Worm (Caenorhabditis elegans) whole organism, late embryonic: ENCODE measurements around the gene lin-25.
A peak's percentile ranks its signal among the peaks of the same experiment; 100 is the strongest.

Source experiments
- F13H6.1 ChIP-seq: sonication (generic microtip); optimal IDR thresholded peaks from 2 replicates; lab custom pipeline; 2016; ENCODE audit warnings: missing genetic modification characterization, missing compliant biosample characterization
- K02D7.2 ChIP-seq: sonication (generic microtip); optimal IDR thresholded peaks from 2 replicates; lab custom pipeline; 2017; ENCODE audit warnings: mild to moderate bottlenecking, missing genetic modification characterization, missing compliant biosample characterization
- K09A11.1 ChIP-seq: sonication (generic microtip); optimal IDR thresholded peaks from 2 replicates; lab custom pipeline; 2017; ENCODE audit warnings: antibody characterized with exemption, mild to moderate bottlenecking, missing genetic modification characterization, missing compliant biosample characterization; ENCODE audit not compliant: insufficient read depth
- Y22D7AL.16 ChIP-seq: sonication (generic microtip); optimal IDR thresholded peaks from 2 replicates; lab custom pipeline; 2016; ENCODE audit warnings: missing genetic modification characterization, missing compliant biosample characterization
- ceh-18 ChIP-seq: sonication (generic microtip); optimal IDR thresholded peaks from 2 replicates; lab custom pipeline; 2016; ENCODE audit warnings: missing genetic modification characterization, missing compliant biosample characterization
- ceh-19 ChIP-seq: fragments of 200-800 bp; sonication (Bioruptor generic); optimal IDR thresholded peaks from 2 replicates; lab custom pipeline; 2018; ENCODE audit warnings: mild to moderate bottlenecking, missing genetic modification characterization, missing compliant biosample characterization
- ceh-2 ChIP-seq: sonication (generic microtip); optimal IDR thresholded peaks from 2 replicates; lab custom pipeline; 2016; ENCODE audit warnings: missing genotype, missing genetic modification characterization, missing compliant biosample characterization
- ceh-24 ChIP-seq: sonication (generic microtip); optimal IDR thresholded peaks from 2 replicates; lab custom pipeline; 2016; ENCODE audit warnings: mild to moderate bottlenecking, missing genetic modification characterization, missing compliant biosample characterization
- ceh-34 ChIP-seq: sonication (generic microtip); optimal IDR thresholded peaks from 2 replicates; lab custom pipeline; 2016; ENCODE audit warnings: mild to moderate bottlenecking, missing genetic modification characterization, missing compliant biosample characterization
- ceh-48 ChIP-seq: sonication (generic microtip); optimal IDR thresholded peaks from 2 replicates; lab custom pipeline; 2016; ENCODE audit warnings: missing genetic modification characterization, inconsistent platforms, missing compliant biosample characterization
- ceh-6 ChIP-seq: fragments of 200-800 bp; sonication (Bioruptor generic); optimal IDR thresholded peaks from 2 replicates; lab custom pipeline; 2018; ENCODE audit warnings: mild to moderate bottlenecking, missing genetic modification characterization, missing compliant biosample characterization
- ceh-9 ChIP-seq: sonication (generic microtip); optimal IDR thresholded peaks from 2 replicates; lab custom pipeline; 2016; ENCODE audit warnings: mild to moderate bottlenecking, missing genetic modification characterization, inconsistent platforms, missing compliant biosample characterization
- che-1 ChIP-seq: sonication (generic microtip); optimal IDR thresholded peaks from 2 replicates; lab custom pipeline; 2016; ENCODE audit warnings: mild to moderate bottlenecking, missing genetic modification characterization, missing compliant biosample characterization
- dmd-4 ChIP-seq: sonication (generic microtip); optimal IDR thresholded peaks from 2 replicates; lab custom pipeline; 2016; ENCODE audit warnings: borderline replicate concordance, missing genetic modification characterization, missing compliant biosample characterization
- dve-1 ChIP-seq: sonication (generic microtip); optimal IDR thresholded peaks from 2 replicates; lab custom pipeline; 2017; ENCODE audit warnings: antibody characterized with exemption, mild to moderate bottlenecking, missing genetic modification characterization, missing compliant biosample characterization
- elt-2 ChIP-seq: sonication (generic microtip); optimal IDR thresholded peaks from 2 replicates; lab custom pipeline; 2016; ENCODE audit warnings: missing genetic modification reagents, missing genetic modification characterization, missing compliant biosample characterization
- ets-4 ChIP-seq: sonication (generic microtip); optimal IDR thresholded peaks from 2 replicates; lab custom pipeline; 2016; ENCODE audit warnings: missing genetic modification characterization, missing compliant biosample characterization
- fax-1 ChIP-seq: sonication (generic microtip); optimal IDR thresholded peaks from 2 replicates; lab custom pipeline; 2016; ENCODE audit warnings: missing genotype, missing genetic modification characterization, missing compliant biosample characterization
- fkh-6 ChIP-seq: sonication (generic microtip); optimal IDR thresholded peaks from 2 replicates; lab custom pipeline; 2016; ENCODE audit warnings: missing genetic modification characterization, missing compliant biosample characterization
- hlh-13 ChIP-seq: fragments of 200-800 bp; sonication (Bioruptor generic); optimal IDR thresholded peaks from 2 replicates; lab custom pipeline; 2018; ENCODE audit warnings: mild to moderate bottlenecking, missing genetic modification characterization, missing compliant biosample characterization
- hlh-15 ChIP-seq: sonication (generic microtip); optimal IDR thresholded peaks from 2 replicates; lab custom pipeline; 2016; ENCODE audit warnings: missing genetic modification characterization, missing compliant biosample characterization
- hlh-30 ChIP-seq: sonication (generic microtip); optimal IDR thresholded peaks from 2 replicates; lab custom pipeline; 2017; ENCODE audit warnings: antibody characterized with exemption, missing genetic modification characterization, missing compliant biosample characterization; ENCODE audit not compliant: insufficient read depth
- hlh-6 ChIP-seq: sonication (generic microtip); optimal IDR thresholded peaks from 2 replicates; lab custom pipeline; 2016; ENCODE audit warnings: missing genotype, missing genetic modification characterization, missing compliant biosample characterization
- hlh-8 ChIP-seq: sonication (generic microtip); optimal IDR thresholded peaks from 2 replicates; lab custom pipeline; 2016; ENCODE audit warnings: missing genotype, missing genetic modification characterization, missing compliant biosample characterization
- lim-6 ChIP-seq: sonication (generic microtip); optimal IDR thresholded peaks from 2 replicates; lab custom pipeline; 2016; ENCODE audit warnings: missing genetic modification characterization, missing compliant biosample characterization
- mec-3 ChIP-seq: sonication (generic microtip); optimal IDR thresholded peaks from 2 replicates; lab custom pipeline; 2016; ENCODE audit warnings: borderline replicate concordance, missing genetic modification characterization, missing compliant biosample characterization
- nfya-1 ChIP-seq: sonication (generic microtip); optimal IDR thresholded peaks from 2 replicates; lab custom pipeline; 2017; ENCODE audit warnings: missing genetic modification characterization, mild to moderate bottlenecking, missing compliant biosample characterization, antibody characterized with exemption, moderate library complexity
- nhr-11 ChIP-seq: fragments of 150-350 bp; optimal IDR thresholded peaks from 2 replicates; lab custom pipeline; 2014; ENCODE audit warnings: missing biosample characterization, missing genetic modification characterization
- nhr-232 ChIP-seq: sonication (generic microtip); optimal IDR thresholded peaks from 2 replicates; lab custom pipeline; 2016; ENCODE audit warnings: missing genetic modification characterization, missing compliant biosample characterization
- npax-4 ChIP-seq: sonication (generic microtip); optimal IDR thresholded peaks from 2 replicates; lab custom pipeline; 2016; ENCODE audit warnings: missing genetic modification characterization, missing compliant biosample characterization
- odd-2 ChIP-seq: sonication (generic microtip); optimal IDR thresholded peaks from 2 replicates; lab custom pipeline; 2017; ENCODE audit warnings: antibody characterized with exemption, mild to moderate bottlenecking, missing genetic modification characterization, missing compliant biosample characterization
- pag-3 ChIP-seq: sonication (generic microtip); optimal IDR thresholded peaks from 2 replicates; lab custom pipeline; 2016; ENCODE audit warnings: missing compliant biosample characterization, missing genetic modification characterization, borderline replicate concordance
- pax-1 ChIP-seq: fragments of 150-350 bp; optimal IDR thresholded peaks from 2 replicates; lab custom pipeline; 2014; ENCODE audit warnings: missing biosample characterization, missing genetic modification characterization
- pros-1 ChIP-seq: fragments of 150-350 bp; optimal IDR thresholded peaks from 2 replicates; lab custom pipeline; 2014; ENCODE audit warnings: missing biosample characterization, missing genetic modification reagents, missing genetic modification characterization
- ref-2 ChIP-seq: sonication (generic microtip); optimal IDR thresholded peaks from 2 replicates; lab custom pipeline; 2016; ENCODE audit warnings: missing genetic modification characterization, missing compliant biosample characterization
- sdc-2 ChIP-seq: sonication (generic microtip); optimal IDR thresholded peaks from 2 replicates; lab custom pipeline; 2016; ENCODE audit warnings: missing genotype, missing genetic modification characterization, missing compliant biosample characterization
- sox-2 ChIP-seq: fragments of 200-800 bp; sonication (Bioruptor generic); IDR thresholded peaks from 2 replicates; pipeline ENCODE4 v1.3.6; 2022; ENCODE audit warnings: missing genetic modification reagents, missing genetic modification characterization, missing compliant biosample characterization
- sox-4 ChIP-seq: sonication (generic microtip); optimal IDR thresholded peaks from 2 replicates; lab custom pipeline; 2017; ENCODE audit warnings: mild to moderate bottlenecking, missing genetic modification characterization, inconsistent platforms, missing compliant biosample characterization
- tbx-7 ChIP-seq: sonication (generic microtip); optimal IDR thresholded peaks from 2 replicates; lab custom pipeline; 2016; ENCODE audit warnings: missing genotype, missing genetic modification characterization, missing compliant biosample characterization
- ttx-3 ChIP-seq: sonication (generic microtip); optimal IDR thresholded peaks from 2 replicates; lab custom pipeline; 2016; ENCODE audit warnings: missing genetic modification reagents, missing genetic modification characterization, missing compliant biosample characterization
- unc-3 ChIP-seq, 2 experiments: fragments of 200-800 bp in 1 of 2; sonication (Bioruptor generic) in 1 of 2; sonication (generic microtip) in 1 of 2; conservative IDR thresholded peaks in 1 of 2; optimal IDR thresholded peaks in 1 of 2; 2 replicates each; pipeline versions ENCODE4 v1.3.6 to Lab custom; 2016 to 2022; ENCODE audit warnings: missing compliant biosample characterization in 2 of 2, missing genetic modification characterization in 2 of 2, missing genetic modification reagents in 1 of 2
- unc-42 ChIP-seq: sonication (generic microtip); optimal IDR thresholded peaks from 2 replicates; lab custom pipeline; 2016; ENCODE audit warnings: missing genotype, missing genetic modification characterization, missing compliant biosample characterization
- ztf-16 ChIP-seq: sonication (generic microtip); optimal IDR thresholded peaks from 2 replicates; lab custom pipeline; 2017; ENCODE audit warnings: missing genetic modification characterization, missing compliant biosample characterization

The lin-25 gene

ce11 chrV:12629743-12630142, 20.0 kb upstream of the lin-25 start, which contains the start of gene F56H9.6:
TSS of gene F56H9.6 (minus strand) at chrV:12629843.
- no peak for TF ChIP-seq elt-2
- no peak for TF ChIP-seq ztf-16
- no peak for TF ChIP-seq ceh-19 (GFP tag; lab: Kevin White, UChicago)
- TF ChIP-seq che-1 (tag; lab: Kevin White, UChicago) = no peak
- no peak for TF ChIP-seq ceh-6
- no peak for TF ChIP-seq pros-1 (tag; lab: Kevin White, UChicago)
- no peak for TF ChIP-seq ceh-48 (tag; lab: Kevin White, UChicago)
- TF ChIP-seq pag-3 = no peak
- TF ChIP-seq hlh-8 = no peak
- no peak for TF ChIP-seq ceh-18
- TF ChIP-seq npax-4 (tag; lab: Kevin White, UChicago) = no peak
- TF ChIP-seq hlh-13 (GFP tag; lab: Kevin White, UChicago) = no peak
- TF ChIP-seq mec-3 (tag; lab: Kevin White, UChicago) = no peak
- no peak for TF ChIP-seq hlh-6 (tag; lab: Kevin White, UChicago)
- TF ChIP-seq ceh-2 (tag; lab: Kevin White, UChicago) = no peak

- no peak for TF ChIP-seq fkh-6
- no peak for TF ChIP-seq Y22D7AL.16 (tag; lab: Kevin White, UChicago)
- no peak for TF ChIP-seq F13H6.1
- TF ChIP-seq nhr-232 (tag; lab: Kevin White, UChicago) = no peak
- no peak for TF ChIP-seq pag-3
- TF ChIP-seq hlh-13 (GFP tag; lab: Kevin White, UChicago) = no peak
- no peak for TF ChIP-seq hlh-15
- no peak for TF ChIP-seq ceh-34
- TF ChIP-seq ceh-24 (tag; lab: Kevin White, UChicago) = no peak
These were observed 17.7 kb upstream of the lin-25 start, which contains the start of gene srx-113 for ce11 chrV:12632048-12632447. TSS of gene srx-113 (minus strand) at chrV:12632148.

ce11 chrV:12633046-12633445, 16.7 kb upstream of the lin-25 start:
- TF ChIP-seq nhr-11 (tag; lab: Kevin White, UChicago) = no peak
- TF ChIP-seq Y22D7AL.16 (tag; lab: Kevin White, UChicago) = no peak
- TF ChIP-seq sox-4 (tag; lab: Kevin White, UChicago) = peak; percentile 36
- no peak for TF ChIP-seq tbx-7

ce11 chrV:12634050-12634449, 15.7 kb upstream of the lin-25 start:
- no peak for TF ChIP-seq hlh-15
- peak; percentile 93 for TF ChIP-seq elt-2

DNA sequence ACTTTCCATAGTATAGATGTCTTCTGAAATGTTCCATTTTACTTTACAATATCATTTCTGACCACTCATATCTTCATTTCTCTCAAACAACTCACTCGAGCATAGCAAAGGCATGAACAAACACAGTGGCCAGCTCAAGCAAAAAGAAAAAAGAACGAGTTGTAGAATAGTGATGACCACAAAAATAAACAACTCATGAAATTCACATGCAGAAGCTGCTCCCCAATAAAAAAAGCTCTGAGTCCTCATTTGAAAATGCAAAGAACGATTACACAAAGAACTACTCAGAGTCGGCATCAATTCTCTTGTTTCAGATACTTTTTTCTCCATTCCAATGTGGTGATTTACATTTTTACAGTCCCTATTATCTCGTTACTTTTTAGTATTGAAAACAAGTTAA, 15.0 kb upstream of the lin-25 start:
- TF ChIP-seq ets-4 = no peak
- no peak for TF ChIP-seq ref-2 (tag; lab: Kevin White, UChicago)
- TF ChIP-seq K09A11.1 (tag; lab: Kevin White, UChicago) = no peak
- no peak for TF ChIP-seq fax-1 (tag; lab: Kevin White, UChicago)
- no peak for TF ChIP-seq ceh-34
- TF ChIP-seq dmd-4 (tag; lab: Kevin White, UChicago) = no peak
- no peak for TF ChIP-seq sox-2 (GFP tag; lab: Robert Waterston, UW)
- no peak for TF ChIP-seq ceh-9 (tag; lab: Kevin White, UChicago)
- TF ChIP-seq ztf-16 = no peak
- TF ChIP-seq unc-42 = no peak
- TF ChIP-seq K02D7.2 (tag; lab: Kevin White, UChicago) = no peak
- TF ChIP-seq ttx-3 (tag; lab: Kevin White, UChicago) = no peak

DNA sequence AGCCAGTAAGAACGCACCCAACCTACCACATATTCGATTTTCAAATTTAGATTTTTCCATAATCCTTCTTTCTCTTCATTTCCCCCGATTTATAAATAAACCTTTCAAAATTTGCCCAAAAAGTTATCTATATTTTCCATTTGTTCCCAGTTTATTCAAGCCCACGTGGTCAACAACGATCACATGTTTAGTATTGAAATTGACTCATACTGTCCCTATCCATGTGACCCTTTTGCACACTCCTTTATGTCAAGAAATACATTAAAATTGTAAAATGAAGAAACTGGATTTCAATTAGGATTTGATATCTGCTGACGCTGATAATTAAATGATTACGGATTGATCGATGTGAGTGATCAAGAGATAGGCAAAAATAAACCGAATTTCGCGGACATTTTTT, 14.5 kb upstream of the lin-25 start:
- TF ChIP-seq lim-6 (tag; lab: Kevin White, UChicago) (no peak), unc-3 (GFP tag; conservative IDR thresholded peaks at IDR 0.05; lab: Robert Waterston, UW) (no peak), unc-3 (tag; optimal IDR thresholded peaks at IDR 0.05; lab: Kevin White, UChicago) (no peak), ceh-19 (GFP tag; lab: Kevin White, UChicago) (no peak), ceh-9 (tag; lab: Kevin White, UChicago) (no peak), sox-4 (tag; lab: Kevin White, UChicago) (no peak), fkh-6 (no peak), odd-2 (tag; lab: Kevin White, UChicago) (no peak), unc-42 (no peak), sdc-2 (tag; lab: Kevin White, UChicago) (no peak), dve-1 (no peak), pax-1 (tag; lab: Kevin White, UChicago) (no peak), mec-3 (tag; lab: Kevin White, UChicago) (no peak), hlh-30 (tag; lab: Kevin White, UChicago) (no peak), nfya-1 (tag; lab: Kevin White, UChicago) (no peak)
- TF ChIP-seq, all 69 proteins: peak for 0
